Fruit fly (Drosophila melanogaster): ENCODE data around the gene CG3306.

DNA sequence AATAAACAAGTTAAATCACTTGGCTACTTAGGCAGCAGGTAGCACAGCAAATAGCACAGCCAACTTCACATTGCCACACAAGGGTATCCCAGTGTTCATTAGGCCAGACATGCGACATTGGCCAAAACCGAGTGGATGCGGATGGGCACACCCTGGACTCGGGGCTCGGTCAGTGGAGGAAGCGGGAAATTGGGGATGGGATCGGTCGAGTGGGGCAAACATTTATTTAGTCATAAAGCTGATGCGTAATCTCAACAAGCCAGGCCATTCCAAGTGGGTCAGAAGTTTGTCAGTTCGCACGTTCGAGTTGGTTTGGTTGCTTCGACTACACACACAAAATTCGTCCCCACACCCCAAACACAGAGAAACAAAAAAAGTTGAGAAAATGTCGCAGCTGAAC is 2.6 kb upstream of the CG3306 start, which contains the start of gene CG3222:
- TF ChIP-seq usp (GFP tag; optimal IDR thresholded peaks at IDR 0.05) (no peak), psq (optimal IDR thresholded peaks at IDR 0.05) (no peak)

Measured in whole organism.